Fruit fly (Drosophila melanogaster) whole organism, embryonic: Measurements from ENCODE around the gene AhcyL1.

Experiments
- ATbp ChIP-seq: fragments of 200-800 bp; sonication (Bioruptor generic); optimal IDR thresholded peaks from 2 replicates; lab custom pipeline; 2017; ENCODE audit warnings: missing biosample characterization, mild to moderate bottlenecking, missing genetic modification characterization, missing genetic modification reagents
- Ada2b ChIP-seq: fragments of 200-800 bp; sonication (Bioruptor generic); IDR thresholded peaks from 2 replicates; pipeline ENCODE4 v1.3.6; 2022; ENCODE audit warnings: missing biosample characterization, missing genetic modification characterization
- Adf1 ChIP-seq: fragments of 200-800 bp; sonication (Bioruptor generic); IDR thresholded peaks from 2 replicates; pipeline ENCODE4 v1.3.6; 2022; ENCODE audit warnings: missing biosample characterization, missing genetic modification characterization
- B-H1 ChIP-seq: fragments of 200-800 bp; sonication (Bioruptor generic); IDR thresholded peaks from 3 replicates; pipeline ENCODE4 v1.3.6; 2022; ENCODE audit warnings: missing biosample characterization, missing genetic modification characterization
- BtbVII ChIP-seq: fragments of 200-800 bp; sonication (Bioruptor generic); optimal IDR thresholded peaks from 3 replicates; lab custom pipeline; 2017; ENCODE audit warnings: missing biosample characterization, mild to moderate bottlenecking, missing genetic modification characterization
- CG10321 ChIP-seq: fragments of 200-800 bp; sonication (Bioruptor generic); IDR thresholded peaks from 2 replicates; pipeline ENCODE4 v1.3.6; 2022; ENCODE audit warnings: missing biosample characterization, missing genetic modification characterization
- CG10431 ChIP-seq: fragments of 200-800 bp; sonication (Bioruptor generic); optimal IDR thresholded peaks from 3 replicates; lab custom pipeline; 2018; ENCODE audit warnings: missing biosample characterization, mild to moderate bottlenecking, missing genetic modification characterization
- CG11398 ChIP-seq: fragments of 200-800 bp; sonication (Bioruptor generic); optimal IDR thresholded peaks from 2 replicates; lab custom pipeline; 2016; ENCODE audit warnings: missing biosample characterization, missing genetic modification characterization
- CG11695 ChIP-seq: fragments of 200-800 bp; sonication (Bioruptor generic); IDR thresholded peaks from 3 replicates; pipeline ENCODE4 v1.3.6; 2022; ENCODE audit warnings: missing biosample characterization, missing genetic modification characterization
- CG11696 ChIP-seq: fragments of 200-800 bp; sonication (Bioruptor generic); IDR thresholded peaks from 2 replicates; pipeline ENCODE4 v1.3.6; 2022; ENCODE audit warnings: missing biosample characterization, missing genetic modification characterization
- CG13424 ChIP-seq: fragments of 200-800 bp; sonication (Bioruptor generic); optimal IDR thresholded peaks from 2 replicates; lab custom pipeline; 2019; ENCODE audit warnings: missing biosample characterization, mild to moderate bottlenecking, missing genetic modification characterization, moderate library complexity
- CG16813 ChIP-seq: fragments of 200-800 bp; sonication (Bioruptor generic); IDR thresholded peaks from 3 replicates; pipeline ENCODE4 v1.3.6; 2022; ENCODE audit warnings: missing biosample characterization, missing genetic modification characterization; ENCODE audit not compliant: partially characterized antibody
- CG16815 ChIP-seq: fragments of 200-800 bp; sonication (Bioruptor generic); optimal IDR thresholded peaks from 3 replicates; lab custom pipeline; 2017; ENCODE audit warnings: missing biosample characterization, mild to moderate bottlenecking, missing genetic modification characterization
- CG17385 ChIP-seq: fragments of 200-800 bp; sonication (Bioruptor generic); optimal IDR thresholded peaks from 3 replicates; lab custom pipeline; 2018; ENCODE audit warnings: missing biosample characterization, mild to moderate bottlenecking, missing genetic modification characterization
- CG1792 ChIP-seq: fragments of 200-800 bp; sonication (Bioruptor generic); optimal IDR thresholded peaks from 2 replicates; lab custom pipeline; 2016; ENCODE audit warnings: missing biosample characterization, missing genetic modification characterization
- CG2712 ChIP-seq: fragments of 200-800 bp; optimal IDR thresholded peaks from 3 replicates; lab custom pipeline; 2019; ENCODE audit warnings: missing biosample characterization, mild to moderate bottlenecking, missing genetic modification characterization, moderate library complexity
- CG2875 ChIP-seq: fragments of 200-800 bp; sonication (Bioruptor generic); optimal IDR thresholded peaks from 2 replicates; lab custom pipeline; 2017; ENCODE audit warnings: missing biosample characterization, mild to moderate bottlenecking, missing genetic modification characterization, missing genetic modification reagents
- CG3065 ChIP-seq: fragments of 200-800 bp; sonication (Bioruptor generic); optimal IDR thresholded peaks from 2 replicates; lab custom pipeline; 2016; ENCODE audit warnings: missing biosample characterization, missing genetic modification characterization
- CG31365 ChIP-seq: fragments of 200-800 bp; sonication (Bioruptor generic); optimal IDR thresholded peaks from 2 replicates; lab custom pipeline; 2018; ENCODE audit warnings: missing biosample characterization, mild to moderate bottlenecking, missing genetic modification characterization
- CG31441 ChIP-seq: fragments of 200-800 bp; sonication (Bioruptor generic); IDR thresholded peaks from 2 replicates; pipeline ENCODE4 v1.3.6; 2022; ENCODE audit warnings: missing biosample characterization, missing genetic modification characterization
- CG3726 ChIP-seq: fragments of 200-800 bp; sonication (Bioruptor generic); IDR thresholded peaks from 3 replicates; pipeline ENCODE4, ENCODE4 v1.3.6; 2022; ENCODE audit warnings: missing biosample characterization, missing genetic modification characterization
- CG5180 ChIP-seq: fragments of 200-800 bp; sonication (Bioruptor generic); optimal IDR thresholded peaks from 3 replicates; lab custom pipeline; 2017; ENCODE audit warnings: missing biosample characterization, missing genetic modification characterization, mild to moderate bottlenecking, moderate library complexity, missing genetic modification reagents
- CG5245 ChIP-seq: fragments of 200-800 bp; sonication (Bioruptor generic); optimal IDR thresholded peaks from 3 replicates; lab custom pipeline; 2016; ENCODE audit warnings: missing biosample characterization, missing genetic modification characterization
- CG6254 ChIP-seq: fragments of 200-800 bp; sonication (Bioruptor generic); optimal IDR thresholded peaks from 3 replicates; lab custom pipeline; 2017; ENCODE audit warnings: mild to moderate bottlenecking, missing biosample characterization, missing genetic modification reagents, missing genetic modification characterization
- CG8290 ChIP-seq, 3 experiments: fragments of 200-800 bp; sonication (Bioruptor generic); optimal IDR thresholded peaks; 2 replicates each; lab custom pipeline; 2016 to 2019; ENCODE audit warnings: missing biosample characterization in 3 of 3, missing genetic modification characterization in 3 of 3, mild to moderate bottlenecking in 2 of 3, moderate library complexity in 1 of 3
- CrebB ChIP-seq: fragments of 200-800 bp; sonication (Bioruptor generic); optimal IDR thresholded peaks from 3 replicates; lab custom pipeline; 2018; ENCODE audit warnings: missing biosample characterization, mild to moderate bottlenecking, missing genetic modification characterization
- D19A ChIP-seq: fragments of 200-800 bp; optimal IDR thresholded peaks from 3 replicates; lab custom pipeline; 2019; ENCODE audit warnings: missing biosample characterization, mild to moderate bottlenecking, missing genetic modification characterization, moderate library complexity
- Deaf1 ChIP-seq: fragments of 200-800 bp; optimal IDR thresholded peaks from 3 replicates; lab custom pipeline; 2019; ENCODE audit warnings: missing biosample characterization, mild to moderate bottlenecking, missing genetic modification characterization, moderate library complexity
- Eip74EF ChIP-seq, 2 experiments: fragments of 200-800 bp in 1 of 2; fragments of >200 bp in 1 of 2; sonication (Bioruptor generic) in 1 of 2; optimal IDR thresholded peaks; 2 replicates each; lab custom pipeline; 2017 to 2019; ENCODE audit warnings: missing biosample characterization in 2 of 2, missing genetic modification characterization in 2 of 2, mild to moderate bottlenecking in 1 of 2, moderate library complexity in 1 of 2
- GATAe ChIP-seq: fragments of 200-800 bp; sonication (Bioruptor generic); conservative IDR thresholded peaks from 2 replicates; pipeline ENCODE4 v1.3.6; 2022; ENCODE audit warnings: missing biosample characterization, missing genetic modification characterization
- HLHmδ ChIP-seq: fragments of 200-800 bp; sonication (Bioruptor generic); optimal IDR thresholded peaks from 2 replicates; lab custom pipeline; 2018; ENCODE audit warnings: missing biosample characterization, mild to moderate bottlenecking, missing genetic modification characterization, moderate library complexity
- NfI ChIP-seq: fragments of 200-800 bp; sonication (Bioruptor generic); optimal IDR thresholded peaks from 3 replicates; lab custom pipeline; 2018; ENCODE audit warnings: missing biosample characterization, mild to moderate bottlenecking, missing genetic modification characterization, moderate library complexity
- Oli ChIP-seq: fragments of 200-800 bp; sonication (Bioruptor generic); optimal IDR thresholded peaks from 2 replicates; lab custom pipeline; 2018; ENCODE audit warnings: missing biosample characterization, mild to moderate bottlenecking, missing genetic modification characterization, moderate library complexity
- Poxn ChIP-seq: fragments of 200-800 bp; sonication (Bioruptor generic); IDR thresholded peaks from 2 replicates; pipeline ENCODE4 v1.3.6; 2022; ENCODE audit warnings: missing biosample characterization, missing genetic modification characterization
- Scr ChIP-seq: fragments of 200-800 bp; sonication (Bioruptor generic); IDR thresholded peaks from 2 replicates; pipeline ENCODE4 v1.3.6; 2022; ENCODE audit warnings: missing biosample characterization, missing genetic modification characterization; ENCODE audit not compliant: partially characterized antibody
- Sry-β ChIP-seq: fragments of 200-800 bp; sonication (Bioruptor generic); optimal IDR thresholded peaks from 2 replicates; lab custom pipeline; 2018; ENCODE audit warnings: missing biosample characterization, mild to moderate bottlenecking, missing genetic modification characterization, moderate library complexity
- Ssrp ChIP-seq: fragments of 200-800 bp; sonication (Bioruptor generic); optimal IDR thresholded peaks from 2 replicates; lab custom pipeline; 2018; ENCODE audit warnings: missing biosample characterization, mild to moderate bottlenecking, missing genetic modification characterization, moderate library complexity
- Vsx1 ChIP-seq: fragments of 200-800 bp; sonication (Bioruptor generic); optimal IDR thresholded peaks from 2 replicates; lab custom pipeline; 2017; ENCODE audit warnings: missing biosample characterization, mild to moderate bottlenecking, missing genetic modification characterization, missing genetic modification reagents
- ac ChIP-seq: fragments of 200-800 bp; sonication (Bioruptor generic); optimal IDR thresholded peaks from 3 replicates; lab custom pipeline; 2017; ENCODE audit warnings: missing biosample characterization, mild to moderate bottlenecking, missing genetic modification characterization
- bab2 ChIP-seq: fragments of 200-800 bp; sonication (Bioruptor generic); optimal IDR thresholded peaks from 2 replicates; lab custom pipeline; 2016; ENCODE audit warnings: missing biosample characterization, missing genetic modification characterization
- dmrt99B ChIP-seq: fragments of 200-800 bp; sonication (Bioruptor generic); optimal IDR thresholded peaks from 2 replicates; lab custom pipeline; 2018; ENCODE audit warnings: missing biosample characterization, mild to moderate bottlenecking, missing genetic modification characterization, moderate library complexity
- ewg ChIP-seq: fragments of 200-800 bp; sonication (Bioruptor generic); optimal IDR thresholded peaks from 3 replicates; lab custom pipeline; 2017; ENCODE audit warnings: mild to moderate bottlenecking, missing biosample characterization, missing genetic modification reagents, missing genetic modification characterization
- ham ChIP-seq: fragments of 200-800 bp; sonication (Bioruptor generic); IDR thresholded peaks from 2 replicates; pipeline ENCODE4 v1.3.6; 2022; ENCODE audit warnings: missing biosample characterization, missing genetic modification characterization
- nerfin-1 ChIP-seq: fragments of 200-800 bp; sonication (Bioruptor generic); optimal IDR thresholded peaks from 3 replicates; lab custom pipeline; 2019; ENCODE audit warnings: missing biosample characterization, mild to moderate bottlenecking, missing genetic modification characterization, moderate library complexity
- shn ChIP-seq: fragments of 200-800 bp; sonication (Bioruptor generic); optimal IDR thresholded peaks from 3 replicates; lab custom pipeline; 2016; ENCODE audit warnings: missing biosample characterization, missing genetic modification characterization
- tna ChIP-seq: fragments of 200-800 bp; sonication (Bioruptor generic); IDR thresholded peaks from 2 replicates; pipeline ENCODE4 v1.3.6; 2022; ENCODE audit warnings: missing biosample characterization, missing genetic modification characterization; ENCODE audit not compliant: partially characterized antibody
- toy ChIP-seq: fragments of 200-800 bp; sonication (Bioruptor generic); IDR thresholded peaks from 2 replicates; pipeline ENCODE4 v1.3.6; 2022; ENCODE audit warnings: missing biosample characterization, missing genetic modification characterization
- vnd ChIP-seq: fragments of 200-800 bp; sonication (Bioruptor generic); IDR thresholded peaks from 3 replicates; pipeline ENCODE4 v1.3.6; 2022; ENCODE audit warnings: missing biosample characterization, missing genetic modification characterization; ENCODE audit not compliant: partially characterized antibody
- zen ChIP-seq: fragments of 200-800 bp; sonication (Bioruptor generic); optimal IDR thresholded peaks from 3 replicates; lab custom pipeline; 2018; ENCODE audit warnings: missing biosample characterization, mild to moderate bottlenecking, missing genetic modification characterization, moderate library complexity

AhcyL1 gene

DNA sequence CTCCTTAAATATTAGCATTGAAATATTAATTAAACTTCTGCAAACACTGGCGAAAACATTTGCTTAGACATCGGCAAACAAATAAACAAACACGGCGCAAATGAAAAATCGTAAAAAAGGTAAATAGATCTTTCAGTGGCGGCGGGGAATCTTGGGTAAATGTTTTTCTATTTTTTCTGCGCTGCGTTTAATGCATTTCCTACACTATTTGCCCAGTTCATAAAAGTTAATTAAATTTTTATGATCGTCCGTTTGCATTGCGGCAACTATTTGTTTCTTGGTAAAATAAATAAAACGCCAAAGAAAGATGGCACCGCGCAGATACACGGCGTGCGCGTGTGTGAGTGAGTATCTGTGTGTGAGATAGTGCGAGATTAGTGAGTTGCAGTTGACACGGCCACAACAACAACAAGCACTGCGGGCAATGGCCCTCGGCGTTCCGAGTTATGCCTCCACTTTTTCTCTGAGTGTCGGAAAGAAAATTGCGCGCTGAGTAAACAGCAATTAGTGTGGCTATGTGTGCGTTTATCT, 26.4 kb upstream of the AhcyL1 start (continued):
- no peak for TF ChIP-seq CG5245 (GFP tag; lab: Kevin White, UChicago)
- peak; percentile 61 for TF ChIP-seq CG2712 (tag; lab: Kevin White, UChicago)
- no peak for TF ChIP-seq bab2 (GFP tag; lab: Kevin White, UChicago)
- no peak for TF ChIP-seq vnd (GFP tag; lab: Robert Waterston, UW)
- TF ChIP-seq ATbp (GFP tag; lab: Kevin White, UChicago): peak; percentile 85
- TF ChIP-seq Oli: peak; percentile 7
- TF ChIP-seq CG3065 (GFP tag; lab: Kevin White, UChicago): no peak
- TF ChIP-seq dmrt99B: peak; percentile 62
- no peak for TF ChIP-seq CG1792 (GFP tag; lab: Kevin White, UChicago)
- peak; percentile 34 for TF ChIP-seq CG31365 (tag; lab: Kevin White, UChicago)
- TF ChIP-seq ham (GFP tag; lab: Robert Waterston, UW): no peak
- no peak for TF ChIP-seq tna (GFP tag; lab: Robert Waterston, UW)
- TF ChIP-seq Sry-β: no peak
- peak; percentile 76 for TF ChIP-seq ac (GFP tag; lab: Kevin White, UChicago)
- TF ChIP-seq CG17385 (GFP tag; lab: Kevin White, UChicago): peak; percentile 42
- TF ChIP-seq CG10321 (GFP tag; lab: Robert Waterston, UW): no peak
- no peak for TF ChIP-seq NfI (GFP tag; lab: Kevin White, UChicago)
- no peak for TF ChIP-seq ewg (GFP tag; lab: Kevin White, UChicago)
- TF ChIP-seq HLHmδ: peak; percentile 81
- TF ChIP-seq shn (GFP tag; lab: Kevin White, UChicago): no peak
- peak; percentile 24 for TF ChIP-seq BtbVII (GFP tag; lab: Kevin White, UChicago)
- TF ChIP-seq Vsx1 (GFP tag; lab: Kevin White, UChicago): peak; percentile 56
- TF ChIP-seq Deaf1 (tag; lab: Kevin White, UChicago): no peak
- no peak for TF ChIP-seq CG3726 (GFP tag; lab: Robert Waterston, UW)
- TF ChIP-seq Ssrp: no peak
- 0 out of 3 replicates have a peak, but pooled peaks have one; percentile 13 for TF ChIP-seq CG11695 (GFP tag; lab: Robert Waterston, UW)
- TF ChIP-seq CG2875 (GFP tag; lab: Kevin White, UChicago): peak; percentile 65
- TF ChIP-seq toy (GFP tag; lab: Robert Waterston, UW): 0 out of 2 replicates have a peak, but pooled peaks have one; percentile 29
- TF ChIP-seq Eip74EF (GFP tag; optimal IDR thresholded peaks at IDR 0.05; lab: Kevin White, UChicago): peak in 1 of 2 experiments; percentile 60
- TF ChIP-seq CG11696: no peak
- peak; percentile 34 for TF ChIP-seq CG10431 (GFP tag; lab: Kevin White, UChicago)
- no peak for TF ChIP-seq Scr (GFP tag; lab: Robert Waterston, UW)
- TF ChIP-seq nerfin-1 (tag; lab: Kevin White, UChicago): peak; percentile 66
- TF ChIP-seq GATAe: peak; percentile 75; the same call in 1 of the 2 replicates
- TF ChIP-seq CG8290 (GFP tag; optimal IDR thresholded peaks at IDR 0.05; lab: Kevin White, UChicago): peak; percentile 32
- peak; percentile 53 to 56 for TF ChIP-seq CG8290 (tag; optimal IDR thresholded peaks at IDR 0.05; lab: Kevin White, UChicago)
- TF ChIP-seq D19A (tag; lab: Kevin White, UChicago): no peak
- TF ChIP-seq B-H1: no peak
- no peak for TF ChIP-seq CG16815 (GFP tag; lab: Kevin White, UChicago)
- peak; percentile 58 for TF ChIP-seq CG5180 (GFP tag; lab: Kevin White, UChicago)
- TF ChIP-seq CG31441 (GFP tag; lab: Robert Waterston, UW): peak; percentile 82
- no peak for TF ChIP-seq Ada2b (GFP tag; lab: Robert Waterston, UW)
- TF ChIP-seq zen (tag; lab: Kevin White, UChicago): peak; percentile 48
- peak; percentile 49 for TF ChIP-seq CG13424 (tag; lab: Kevin White, UChicago)
- TF ChIP-seq CG16813: no peak
- TF ChIP-seq CG6254 (GFP tag; lab: Kevin White, UChicago): peak; percentile 55
- peak; percentile 40 for TF ChIP-seq CrebB (tag; lab: Kevin White, UChicago)
- no peak for TF ChIP-seq Poxn (GFP tag; lab: Robert Waterston, UW)
- peak; percentile 65 for TF ChIP-seq CG11398
- no peak for TF ChIP-seq Adf1 (GFP tag; lab: Robert Waterston, UW)
